Worm (Caenorhabditis elegans): ENCODE data around the gene C29E4.11.

C29E4.11 gene

DNA sequence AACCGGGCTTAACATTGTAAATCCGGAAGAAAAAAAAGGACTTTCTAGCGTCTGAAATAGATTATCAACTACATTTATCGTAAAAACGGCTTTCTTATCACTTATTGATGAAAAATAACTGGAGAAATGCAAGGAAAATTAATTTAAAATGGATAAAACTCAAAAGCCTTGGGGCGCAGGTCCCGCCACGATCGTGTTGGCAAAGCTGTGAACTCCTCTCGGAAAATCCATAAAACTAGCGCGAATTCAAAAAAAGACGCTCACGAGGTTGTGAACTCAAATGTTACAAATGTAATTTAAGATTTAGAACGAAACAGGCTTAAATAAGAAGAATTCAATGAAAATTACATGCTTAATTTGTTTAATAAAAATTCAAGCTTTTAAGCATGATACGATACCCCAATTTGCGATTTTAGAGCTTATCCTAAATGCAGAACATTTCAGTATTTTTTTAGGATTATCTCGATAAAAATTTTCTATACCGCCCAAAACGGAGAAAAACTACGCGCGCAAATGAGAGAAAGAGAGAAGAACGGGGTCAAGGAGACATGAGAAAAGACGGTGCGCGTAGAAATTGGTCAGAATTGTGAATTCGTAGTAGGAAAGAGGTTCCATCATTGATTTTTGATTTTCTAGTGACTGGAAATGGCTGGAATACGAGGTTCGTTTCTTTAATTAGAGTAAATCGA lies 5.7 kb downstream of the C29E4.11 start, which contains the start of gene C29E4.15 (continued):
- no peak for TF ChIP-seq aha-1 (tag; optimal IDR thresholded peaks at IDR 0.05)
- TF ChIP-seq nhr-11 (tag; optimal IDR thresholded peaks at IDR 0.05): no peak
- TF ChIP-seq dpl-1 (GFP tag; optimal IDR thresholded peaks at IDR 0.05): peak; percentile 79 to 92 (median 84)
- no peak for TF ChIP-seq zag-1 (tag; optimal IDR thresholded peaks at IDR 0.05)

DNA sequence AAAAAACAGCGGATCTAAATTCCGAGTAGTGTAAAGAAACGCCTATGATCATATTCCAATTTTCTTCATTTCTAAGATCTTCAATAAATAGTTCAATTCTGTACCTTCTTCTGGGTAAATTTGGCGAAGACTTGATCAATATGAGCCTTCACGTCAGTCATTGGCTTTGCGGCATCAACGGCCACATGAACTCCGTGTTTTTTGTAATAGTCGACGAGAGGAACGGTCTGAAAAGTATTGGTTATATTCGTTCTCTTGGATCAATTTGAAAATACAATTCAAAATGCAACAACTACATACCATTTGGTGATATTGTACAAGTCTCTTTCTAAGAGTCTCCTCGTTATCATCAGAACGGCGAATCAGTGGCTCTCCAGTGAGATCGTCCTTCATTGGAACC lies 7.5 kb downstream of the C29E4.11 start:
- TF ChIP-seq efl-1 (optimal IDR thresholded peaks at IDR 0.05) (no peak), efl-1 (GFP tag; optimal IDR thresholded peaks at IDR 0.05 in 1 of 2) (peak in 1 of 2 experiments; percentile 58), unc-30 (tag; optimal IDR thresholded peaks at IDR 0.05) (no peak)

DNA sequence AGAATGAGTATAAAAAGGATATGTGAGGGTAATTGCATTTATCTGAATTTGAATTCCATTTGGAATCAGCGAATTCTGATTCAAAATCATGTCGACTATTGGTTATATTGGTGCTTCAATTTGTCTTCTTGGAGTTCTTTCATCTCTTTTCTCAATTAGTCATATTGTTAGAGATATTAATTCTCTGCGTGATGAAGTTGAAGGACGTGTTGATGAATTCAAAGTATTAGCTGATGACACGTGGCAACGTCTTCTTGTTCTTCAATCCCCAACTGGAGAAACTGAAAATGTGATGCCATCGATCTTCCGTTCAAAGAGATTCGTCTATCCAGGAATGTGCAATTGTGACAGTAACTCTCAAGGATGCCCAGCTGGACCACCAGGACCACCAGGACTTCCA lies 9.1 kb downstream of the C29E4.11 start, which contains the start of gene col-90:
Gene col-90, plus strand, starts transcription at position 37 of the 400 bp plus-strand sequence.
- no peak for TF ChIP-seq pag-3 (tag; optimal IDR thresholded peaks at IDR 0.05; ENCODE audit: borderline replicate concordance, insufficient read depth)
- no peak for TF ChIP-seq nhr-84 (tag; optimal IDR thresholded peaks at IDR 0.05)
- TF ChIP-seq lin-13 (GFP tag; optimal IDR thresholded peaks at IDR 0.05): no peak
- TF ChIP-seq ama-1 (optimal IDR thresholded peaks at IDR 0.05): peak; percentile 70
- TF ChIP-seq irx-1 (tag; optimal IDR thresholded peaks at IDR 0.05): no peak
- TF ChIP-seq nhr-77 (tag; optimal IDR thresholded peaks at IDR 0.05): no peak
- no peak for TF ChIP-seq unc-130 (tag; optimal IDR thresholded peaks at IDR 0.05)
- no peak for TF ChIP-seq fos-1 (tag; optimal IDR thresholded peaks at IDR 0.05)
- TF ChIP-seq fkh-4 (tag; optimal IDR thresholded peaks at IDR 0.05; ENCODE audit: borderline replicate concordance): no peak
- peak; percentile 6 for TF ChIP-seq blmp-1 (tag; optimal IDR thresholded peaks at IDR 0.05)
- no peak for TF ChIP-seq vab-15 (tag; optimal IDR thresholded peaks at IDR 0.05)
- TF ChIP-seq fkh-8 (tag; optimal IDR thresholded peaks at IDR 0.05): no peak
- no peak for TF ChIP-seq rnt-1 (tag; optimal IDR thresholded peaks at IDR 0.05)
- no peak for TF ChIP-seq sptf-1 (tag; optimal IDR thresholded peaks at IDR 0.05)
- no peak for TF ChIP-seq mdl-1 (tag; optimal IDR thresholded peaks at IDR 0.05)

DNA sequence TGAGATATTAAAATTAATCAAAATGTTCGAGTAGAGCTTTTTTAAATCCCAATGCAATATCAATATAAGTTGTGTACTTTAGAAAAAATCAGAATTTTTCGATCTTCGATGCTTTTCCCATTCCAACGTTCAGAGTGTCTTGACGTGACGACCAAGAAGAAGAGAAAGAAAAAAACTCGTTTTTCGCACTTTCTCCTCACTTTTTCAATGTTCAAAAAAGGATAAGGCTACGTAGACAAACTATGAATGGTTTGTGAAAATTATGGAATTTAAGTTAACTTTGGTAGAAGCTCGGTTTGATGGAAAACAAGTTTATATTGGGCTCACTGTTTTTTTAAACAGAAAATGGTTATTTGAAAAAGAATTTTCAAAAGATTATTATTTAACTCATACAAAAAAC lies 10.2 kb downstream of the C29E4.11 start:
- no peak for TF ChIP-seq lin-15B (tag; optimal IDR thresholded peaks at IDR 0.05)
- TF ChIP-seq lin-14 (GFP tag; optimal IDR thresholded peaks at IDR 0.05): no peak
- no peak for TF ChIP-seq efl-1 (optimal IDR thresholded peaks at IDR 0.05)
- TF ChIP-seq efl-1 (GFP tag; optimal IDR thresholded peaks at IDR 0.05 in 1 of 2): peak in 1 of 2 experiments; percentile 56
- TF ChIP-seq blmp-1 (tag; optimal IDR thresholded peaks at IDR 0.05): peak; percentile 54

DNA sequence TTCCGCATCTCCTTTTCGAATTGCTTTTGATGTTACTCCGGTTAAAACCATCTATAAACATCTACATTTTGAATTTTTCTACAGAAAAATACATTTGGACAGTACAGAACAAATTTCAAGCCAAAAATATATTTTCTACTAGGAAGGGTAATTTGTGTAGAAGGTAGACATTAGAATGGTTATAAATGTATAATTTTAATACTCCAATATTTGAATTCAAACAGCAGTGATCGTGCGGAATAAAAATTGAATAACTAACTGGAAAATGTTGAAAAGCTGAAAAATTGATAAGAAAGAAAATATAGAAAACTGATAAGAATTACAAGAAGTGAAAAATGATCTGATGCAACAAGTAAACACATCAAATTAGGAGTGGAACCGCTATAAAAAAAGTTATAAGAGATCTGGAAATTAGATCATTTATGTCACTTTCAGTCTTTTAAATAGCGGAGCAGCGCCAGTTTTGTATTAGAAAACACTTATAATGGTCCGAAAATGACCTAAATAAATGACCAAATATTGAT lies 10.9 kb downstream of the C29E4.11 start, which contains the start of gene gsto-1:
Gene gsto-1, minus strand, starts transcription at position 51 of the 524 bp plus-strand sequence.
- TF ChIP-seq unc-86 (tag; optimal IDR thresholded peaks at IDR 0.05) (no peak), jun-1 (tag; optimal IDR thresholded peaks at IDR 0.05) (no peak)

DNA sequence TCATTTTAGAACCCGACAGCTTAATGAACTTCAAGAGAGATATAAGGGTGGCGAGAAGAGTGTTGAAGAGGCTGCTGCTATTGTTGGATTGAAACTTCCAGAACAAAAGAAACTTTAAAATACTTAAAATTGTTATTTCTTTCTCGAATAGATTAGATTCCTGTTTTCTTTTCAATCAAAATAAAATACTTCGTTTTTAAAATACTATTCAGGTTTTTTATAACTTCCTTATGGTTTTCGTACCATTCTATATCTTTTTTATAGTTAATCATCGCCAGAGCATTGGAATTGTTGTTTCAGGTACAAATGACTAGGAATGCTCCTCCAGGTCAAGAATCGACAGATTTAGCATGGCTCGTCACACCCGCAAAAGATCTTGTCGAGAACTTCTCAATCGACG lies 16.5 kb downstream of the C29E4.11 start, which contains the start of gene kle-2:
Gene kle-2, plus strand, starts transcription at position 301 of the 400 bp plus-strand sequence.
- no peak for TF ChIP-seq ceh-63 (GFP tag; optimal IDR thresholded peaks at IDR 0.05)
- no peak for TF ChIP-seq nhr-76 (tag; optimal IDR thresholded peaks at IDR 0.05)
- TF ChIP-seq hpl-2 (GFP tag; optimal IDR thresholded peaks at IDR 0.05): no peak
- TF ChIP-seq xbp-1 (tag; optimal IDR thresholded peaks at IDR 0.05): no peak
- no peak for TF ChIP-seq fkh-10 (GFP tag; optimal IDR thresholded peaks at IDR 0.05)
- no peak for TF ChIP-seq ceh-8 (GFP tag; optimal IDR thresholded peaks at IDR 0.05)
- no peak for TF ChIP-seq nhr-47 (tag; optimal IDR thresholded peaks at IDR 0.05)
- TF ChIP-seq C34B4.2 (tag; optimal IDR thresholded peaks at IDR 0.05): no peak
- no peak for TF ChIP-seq alr-1 (tag; optimal IDR thresholded peaks at IDR 0.05; ENCODE audit: borderline replicate concordance)
- no peak for TF ChIP-seq isw-1 (GFP tag; IDR thresholded peaks at IDR 0.05)
- no peak for TF ChIP-seq grh-1 (GFP tag; IDR thresholded peaks at IDR 0.05)
- TF ChIP-seq lin-13 (GFP tag; optimal IDR thresholded peaks at IDR 0.05): no peak
- no peak for TF ChIP-seq pag-3 (tag; optimal IDR thresholded peaks at IDR 0.05; ENCODE audit: borderline replicate concordance, insufficient read depth)
- no peak for TF ChIP-seq lin-35 (GFP tag; optimal IDR thresholded peaks at IDR 0.05)
- TF ChIP-seq ceh-90 (tag; optimal IDR thresholded peaks at IDR 0.05): no peak
- no peak for TF ChIP-seq mab-9 (GFP tag; IDR thresholded peaks at IDR 0.05)
